Worm (Caenorhabditis elegans) whole organism, L1 larva: ENCODE data around the gene Y58A7A.3.

Source experiments
- aly-2 ChIP-seq: fragments of 150-350 bp; optimal IDR thresholded peaks from 2 replicates; lab custom pipeline; 2014; ENCODE audit warnings: missing biosample characterization, missing genetic modification characterization
- efl-1 ChIP-seq, 4 experiments: fragments of 150-350 bp; optimal IDR thresholded peaks in 3 of 4; peaks in 1 of 4; 1 replicate in 1 of 4; 2 replicates in 3 of 4; lab custom pipeline; 2014; ENCODE audit warnings: missing biosample characterization in 2 of 4, missing genetic modification characterization in 2 of 4, missing genetic modification reagents in 2 of 4
- elt-2 ChIP-seq: sonication (generic microtip); optimal IDR thresholded peaks from 2 replicates; lab custom pipeline; 2016; ENCODE audit warnings: missing genetic modification characterization, mild to moderate bottlenecking, inconsistent platforms, missing compliant biosample characterization, missing genetic modification reagents
- lin-14 ChIP-seq: fragments of 200-800 bp; sonication (Bioruptor generic); optimal IDR thresholded peaks from 2 replicates; lab custom pipeline; 2018; ENCODE audit warnings: mild to moderate bottlenecking, missing genetic modification characterization, moderate library complexity, missing compliant biosample characterization
- nhr-19 ChIP-seq: fragments of 200-800 bp; sonication (Bioruptor generic); conservative IDR thresholded peaks from 2 replicates; pipeline ENCODE4 v1.3.6; 2022; ENCODE audit warnings: missing genetic modification characterization, missing compliant biosample characterization
- rnt-1 ChIP-seq: sonication (generic microtip); optimal IDR thresholded peaks from 2 replicates; lab custom pipeline; 2016; ENCODE audit warnings: mild to moderate bottlenecking, missing genetic modification characterization, moderate library complexity, missing compliant biosample characterization

Gene Y58A7A.3

DNA sequence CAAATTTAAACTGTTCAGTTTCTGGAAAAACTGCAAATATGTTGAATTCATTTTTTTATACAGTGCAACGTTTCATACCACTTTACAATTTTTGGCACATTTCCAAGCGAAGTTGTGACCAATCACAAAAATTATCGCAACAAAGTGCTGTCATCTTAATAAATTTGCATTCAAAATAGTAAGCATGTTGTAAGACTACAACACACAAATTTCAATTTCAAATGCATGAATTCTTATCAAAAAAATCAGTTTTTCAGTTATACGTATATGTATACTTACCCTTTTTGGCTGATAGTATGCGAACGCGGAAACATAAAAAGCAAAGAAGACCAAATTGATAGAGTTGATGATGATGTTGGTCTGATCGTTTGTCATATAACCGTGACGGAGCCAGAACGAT lies 50.5 kb downstream of the Y58A7A.3 start:
- TF ChIP-seq elt-2 (tag; lab: Kevin White, UChicago) (peak; percentile 66), rnt-1 (tag; lab: Kevin White, UChicago) (no peak), aly-2 (tag; lab: Kevin White, UChicago) (no peak), nhr-19 (GFP tag; lab: Robert Waterston, UW) (no peak), efl-1 (optimal IDR thresholded peaks at IDR 0.05; lab: Kevin White, UChicago) (no peak), efl-1 (GFP tag; optimal IDR thresholded peaks at IDR 0.05 in 1 of 2; lab: Kevin White, UChicago) (peak in 1 of 2 experiments; percentile 83), lin-14 (GFP tag; lab: Kevin White, UChicago) (peak; percentile 18)
- TF ChIP-seq, all 84 proteins: peak for 3
